Fruit fly (Drosophila melanogaster) whole organism, embryonic: ENCODE results near the gene NdufA3.

Experiments used
- ATbp ChIP-seq: fragments of 200-800 bp; sonication (Bioruptor generic); optimal IDR thresholded peaks from 2 replicates; lab custom pipeline; 2017; ENCODE audit warnings: missing biosample characterization, mild to moderate bottlenecking, missing genetic modification characterization, missing genetic modification reagents
- Atf3 ChIP-seq: fragments of 200-800 bp; sonication (Bioruptor generic); optimal IDR thresholded peaks from 3 replicates; lab custom pipeline; 2016; ENCODE audit warnings: missing biosample characterization, missing genetic modification characterization
- Bgb ChIP-seq: fragments of 200-800 bp; sonication (Bioruptor generic); IDR thresholded peaks from 2 replicates; pipeline ENCODE4 v1.3.6; 2022; ENCODE audit warnings: missing biosample characterization, missing genetic modification characterization; ENCODE audit not compliant: partially characterized antibody
- CG11085 ChIP-seq: fragments of 200-800 bp; sonication (Bioruptor generic); IDR thresholded peaks from 2 replicates; pipeline ENCODE4 v1.3.6; 2022; ENCODE audit warnings: missing biosample characterization, missing genetic modification characterization
- CG12104 ChIP-seq: fragments of 200-800 bp; sonication (Bioruptor generic); optimal IDR thresholded peaks from 3 replicates; lab custom pipeline; 2016; ENCODE audit warnings: missing biosample characterization, missing genetic modification characterization
- CG12942 ChIP-seq: fragments of 200-800 bp; sonication (Bioruptor generic); optimal IDR thresholded peaks from 3 replicates; lab custom pipeline; 2016; ENCODE audit warnings: missing biosample characterization, missing genetic modification characterization
- CG13424 ChIP-seq: fragments of 200-800 bp; sonication (Bioruptor generic); optimal IDR thresholded peaks from 2 replicates; lab custom pipeline; 2019; ENCODE audit warnings: missing biosample characterization, mild to moderate bottlenecking, missing genetic modification characterization, moderate library complexity
- CG14667 ChIP-seq: fragments of 200-800 bp; sonication (Bioruptor generic); IDR thresholded peaks from 2 replicates; pipeline ENCODE4 v1.3.6; 2022; ENCODE audit warnings: missing biosample characterization, missing genetic modification characterization
- CG2116 ChIP-seq: fragments of 200-800 bp; sonication (Bioruptor generic); optimal IDR thresholded peaks from 3 replicates; lab custom pipeline; 2018; ENCODE audit warnings: missing biosample characterization, mild to moderate bottlenecking, missing genetic modification characterization
- CG3838 ChIP-seq: fragments of 200-800 bp; sonication (Bioruptor generic); optimal IDR thresholded peaks from 3 replicates; lab custom pipeline; 2016; ENCODE audit warnings: missing biosample characterization, missing genetic modification characterization
- CG42726 ChIP-seq: fragments of 200-800 bp; sonication (Bioruptor generic); IDR thresholded peaks from 2 replicates; pipeline ENCODE4 v1.3.6; 2022; ENCODE audit warnings: missing biosample characterization, missing genetic modification characterization; ENCODE audit not compliant: partially characterized antibody
- CG4854 ChIP-seq: fragments of 200-800 bp; sonication (Bioruptor generic); optimal IDR thresholded peaks from 2 replicates; lab custom pipeline; 2016; ENCODE audit warnings: missing biosample characterization, missing genetic modification characterization, inconsistent platforms
- CG7963 ChIP-seq: fragments of 200-800 bp; sonication (Bioruptor generic); IDR thresholded peaks from 3 replicates; pipeline ENCODE4 v1.3.6; 2022; ENCODE audit warnings: missing biosample characterization, missing genetic modification characterization; ENCODE audit not compliant: partially characterized antibody
- CG8281 ChIP-seq: fragments of 200-800 bp; sonication (Bioruptor generic); optimal IDR thresholded peaks from 2 replicates; lab custom pipeline; 2018; ENCODE audit warnings: missing biosample characterization, mild to moderate bottlenecking, missing genetic modification characterization, moderate library complexity
- CG8765 ChIP-seq: fragments of 200-800 bp; sonication (Bioruptor generic); IDR thresholded peaks from 2 replicates; pipeline ENCODE4 v1.3.6; 2022; ENCODE audit warnings: missing biosample characterization, missing genetic modification characterization
- CG9437 ChIP-seq: fragments of 200-800 bp; sonication (Bioruptor generic); optimal IDR thresholded peaks from 2 replicates; lab custom pipeline; 2018; ENCODE audit warnings: missing biosample characterization, mild to moderate bottlenecking, missing genetic modification characterization
- CG9609 ChIP-seq: fragments of 200-800 bp; sonication (Bioruptor generic); optimal IDR thresholded peaks from 3 replicates; lab custom pipeline; 2016; ENCODE audit warnings: missing biosample characterization, missing genetic modification characterization
- CG9797 ChIP-seq: fragments of 200-800 bp; sonication (Bioruptor generic); optimal IDR thresholded peaks from 3 replicates; lab custom pipeline; 2018; ENCODE audit warnings: missing biosample characterization, mild to moderate bottlenecking, missing genetic modification characterization
- CG9932 ChIP-seq: fragments of 200-800 bp; sonication (Bioruptor generic); IDR thresholded peaks from 2 replicates; pipeline ENCODE4 v1.3.6; 2022; ENCODE audit warnings: missing biosample characterization, missing genetic modification characterization
- Deaf1 ChIP-seq: fragments of 200-800 bp; optimal IDR thresholded peaks from 3 replicates; lab custom pipeline; 2019; ENCODE audit warnings: missing biosample characterization, mild to moderate bottlenecking, missing genetic modification characterization, moderate library complexity
- Dll ChIP-seq: fragments of 200-800 bp; sonication (Bioruptor generic); IDR thresholded peaks from 4 replicates; pipeline ENCODE4 v1.3.6; 2022; ENCODE audit warnings: missing biosample characterization, missing genetic modification characterization; ENCODE audit not compliant: partially characterized antibody
- Elba2 ChIP-seq: fragments of 200-800 bp; sonication (Bioruptor generic); optimal IDR thresholded peaks from 3 replicates; lab custom pipeline; 2016; ENCODE audit warnings: missing biosample characterization, missing genetic modification characterization
- Ets97D ChIP-seq: fragments of 200-800 bp; sonication (Bioruptor generic); optimal IDR thresholded peaks from 3 replicates; lab custom pipeline; 2016; ENCODE audit warnings: missing biosample characterization, missing genetic modification characterization
- HLH4C ChIP-seq: fragments of 200-800 bp; sonication (Bioruptor generic); IDR thresholded peaks from 3 replicates; pipeline ENCODE4 v1.3.6; 2022; ENCODE audit warnings: missing biosample characterization, missing genetic modification characterization; ENCODE audit not compliant: partially characterized antibody
- Rx ChIP-seq: fragments of 200-800 bp; sonication (Bioruptor generic); IDR thresholded peaks from 2 replicates; pipeline ENCODE4 v1.3.6; 2022; ENCODE audit warnings: missing biosample characterization, missing genetic modification characterization
- Six4 ChIP-seq: fragments of 200-800 bp; sonication (Bioruptor generic); optimal IDR thresholded peaks from 2 replicates; lab custom pipeline; 2016; ENCODE audit warnings: missing biosample characterization, missing genetic modification characterization
- Sox100B ChIP-seq: fragments of 200-800 bp; sonication (Bioruptor generic); optimal IDR thresholded peaks from 3 replicates; lab custom pipeline; 2018; ENCODE audit warnings: missing biosample characterization, mild to moderate bottlenecking, missing genetic modification characterization
- Spps ChIP-seq: fragments of 200-800 bp; sonication (Bioruptor generic); optimal IDR thresholded peaks from 2 replicates; lab custom pipeline; 2018; ENCODE audit warnings: missing biosample characterization, mild to moderate bottlenecking, missing genetic modification characterization
- Stat92E ChIP-seq, 3 experiments: fragments of >200 bp in 2 of 3; fragments of 200-800 bp in 1 of 3; sonication (Bioruptor generic) in 1 of 3; optimal IDR thresholded peaks; 2 replicates each; lab custom pipeline; 2017 to 2019; ENCODE audit warnings: missing biosample characterization in 3 of 3, missing genetic modification characterization in 3 of 3, mild to moderate bottlenecking in 1 of 3, moderate library complexity in 1 of 3
- Taf1 ChIP-seq: fragments of 200-800 bp; sonication (Bioruptor generic); IDR thresholded peaks from 2 replicates; pipeline ENCODE4 v1.3.6; 2022; ENCODE audit warnings: missing biosample characterization, missing genetic modification characterization
- Tbp ChIP-seq: fragments of >200 bp; optimal IDR thresholded peaks from 2 replicates; lab custom pipeline; 2018; ENCODE audit warnings: missing biosample characterization, missing genetic modification characterization
- YL-1 ChIP-seq: fragments of 200-800 bp; sonication (Bioruptor generic); optimal IDR thresholded peaks from 3 replicates; lab custom pipeline; 2017; ENCODE audit warnings: missing biosample characterization, mild to moderate bottlenecking, missing genetic modification characterization
- bbx ChIP-seq: fragments of 200-800 bp; sonication (Bioruptor generic); IDR thresholded peaks from 2 replicates; pipeline ENCODE4 v1.3.6; 2022; ENCODE audit warnings: missing biosample characterization, missing genetic modification characterization; ENCODE audit not compliant: partially characterized antibody
- bigmax ChIP-seq: fragments of 200-800 bp; sonication (Bioruptor generic); optimal IDR thresholded peaks from 2 replicates; lab custom pipeline; 2018; ENCODE audit warnings: missing biosample characterization, mild to moderate bottlenecking, missing genetic modification characterization
- cg ChIP-seq: fragments of 200-800 bp; sonication (Bioruptor generic); optimal IDR thresholded peaks from 3 replicates; lab custom pipeline; 2019; ENCODE audit warnings: missing biosample characterization, mild to moderate bottlenecking, missing genetic modification characterization, moderate library complexity
- chm ChIP-seq: fragments of 200-800 bp; sonication (Bioruptor generic); IDR thresholded peaks from 2 replicates; pipeline ENCODE4 v1.3.6; 2022; ENCODE audit warnings: missing biosample characterization, missing genetic modification characterization
- crp ChIP-seq, 2 experiments: fragments of 200-800 bp; sonication (Bioruptor generic); optimal IDR thresholded peaks; 2 replicates in 1 of 2; 3 replicates in 1 of 2; lab custom pipeline; 2017; ENCODE audit warnings: missing biosample characterization in 2 of 2, missing genetic modification characterization in 2 of 2, mild to moderate bottlenecking in 1 of 2, moderate library complexity in 1 of 2
- eyg ChIP-seq: fragments of 200-800 bp; sonication (Bioruptor generic); optimal IDR thresholded peaks from 3 replicates; lab custom pipeline; 2016; ENCODE audit warnings: missing biosample characterization, missing genetic modification characterization
- grau ChIP-seq: fragments of 200-800 bp; optimal IDR thresholded peaks from 3 replicates; lab custom pipeline; 2019; ENCODE audit warnings: missing biosample characterization, mild to moderate bottlenecking, missing genetic modification characterization, moderate library complexity
- grn ChIP-seq: fragments of 200-800 bp; sonication (Bioruptor generic); optimal IDR thresholded peaks from 3 replicates; lab custom pipeline; 2017; ENCODE audit warnings: missing biosample characterization, missing genetic modification characterization
- kah ChIP-seq: fragments of 200-800 bp; sonication (Bioruptor generic); optimal IDR thresholded peaks from 2 replicates; lab custom pipeline; 2018; ENCODE audit warnings: missing biosample characterization, mild to moderate bottlenecking, missing genetic modification characterization
- kni ChIP-seq: fragments of 200-800 bp; sonication (Bioruptor generic); optimal IDR thresholded peaks from 3 replicates; lab custom pipeline; 2017; ENCODE audit warnings: mild to moderate bottlenecking, missing biosample characterization, missing genetic modification reagents, missing genetic modification characterization
- nmo ChIP-seq: fragments of 200-800 bp; sonication (Bioruptor generic); optimal IDR thresholded peaks from 2 replicates; lab custom pipeline; 2018; ENCODE audit warnings: missing biosample characterization, mild to moderate bottlenecking, missing genetic modification characterization, moderate library complexity
- ranshi ChIP-seq: fragments of 200-800 bp; sonication (Bioruptor generic); IDR thresholded peaks from 2 replicates; pipeline ENCODE4 v1.3.6; 2022; ENCODE audit warnings: missing biosample characterization, missing genetic modification characterization
- run ChIP-seq: fragments of 200-800 bp; sonication (Bioruptor generic); optimal IDR thresholded peaks from 3 replicates; lab custom pipeline; 2018; ENCODE audit warnings: missing biosample characterization, mild to moderate bottlenecking, missing genetic modification characterization
- sd ChIP-seq: fragments of 200-800 bp; sonication (Bioruptor generic); optimal IDR thresholded peaks from 3 replicates; lab custom pipeline; 2018; ENCODE audit warnings: missing biosample characterization, mild to moderate bottlenecking, missing genetic modification characterization, moderate library complexity
- tin ChIP-seq: fragments of 200-800 bp; sonication (Bioruptor generic); optimal IDR thresholded peaks from 3 replicates; lab custom pipeline; 2016; ENCODE audit warnings: missing biosample characterization, missing genetic modification characterization
- tll ChIP-seq, 2 experiments: fragments of 200-800 bp in 1 of 2; fragments of >200 bp in 1 of 2; sonication (Bioruptor generic) in 1 of 2; optimal IDR thresholded peaks; 2 replicates each; lab custom pipeline; 2017 to 2019; ENCODE audit warnings: missing biosample characterization in 2 of 2, missing genetic modification characterization in 2 of 2, mild to moderate bottlenecking in 1 of 2, moderate library complexity in 1 of 2
- tup ChIP-seq: fragments of 200-800 bp; sonication (Bioruptor generic); optimal IDR thresholded peaks from 2 replicates; lab custom pipeline; 2016; ENCODE audit warnings: missing biosample characterization, mild to moderate bottlenecking, missing genetic modification characterization, moderate library complexity
- unc-4 ChIP-seq: fragments of 200-800 bp; sonication (Bioruptor generic); IDR thresholded peaks from 2 replicates; pipeline ENCODE4 v1.3.6; 2022; ENCODE audit warnings: missing biosample characterization, missing genetic modification characterization; ENCODE audit not compliant: partially characterized antibody

Gene NdufA3

DNA sequence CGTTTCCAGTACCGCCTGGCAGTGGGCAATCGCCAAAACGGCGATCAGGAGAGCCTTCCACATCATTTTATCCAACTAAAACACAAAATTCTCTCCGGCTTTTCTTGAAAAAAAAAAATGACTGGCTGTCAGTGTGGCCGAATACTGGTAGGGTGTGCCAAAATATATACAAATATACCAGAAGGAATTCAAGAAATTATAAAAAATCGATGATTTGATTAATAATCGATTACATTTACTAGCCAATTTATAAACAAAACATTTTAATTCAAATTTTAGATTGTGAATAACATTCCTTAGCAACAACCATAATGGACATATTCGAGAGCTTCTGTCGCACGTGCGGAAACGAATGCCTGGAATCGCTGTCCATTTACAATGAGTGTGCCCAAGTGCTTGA is 1.5 kb downstream of the NdufA3 start, which contains the start of the genes Ost48 and Dlip1 (continued):
- TF ChIP-seq CG11085 (no peak), Six4 (GFP tag; lab: Kevin White, UChicago) (no peak), Rx (GFP tag; lab: Robert Waterston, UW) (no peak), CG9437 (no peak), tup (GFP tag; lab: Kevin White, UChicago) (no peak), kah (GFP tag; lab: Kevin White, UChicago) (no peak), grn (GFP tag; lab: Kevin White, UChicago) (no peak), CG9797 (GFP tag; lab: Kevin White, UChicago) (peak; percentile 67), kni (GFP tag; lab: Kevin White, UChicago) (no peak), sd (tag; lab: Kevin White, UChicago) (peak; percentile 34), CG13424 (tag; lab: Kevin White, UChicago) (no peak), Bgb (GFP tag; lab: Robert Waterston, UW) (0 out of 2 replicates have a peak, but pooled peaks have one; percentile 15), Elba2 (no peak), Stat92E (GFP tag; optimal IDR thresholded peaks at IDR 0.05; lab: Kevin White, UChicago) (no peak), tin (GFP tag; lab: Kevin White, UChicago) (no peak), Sox100B (no peak), Spps (tag; lab: Kevin White, UChicago) (no peak), CG14667 (GFP tag; lab: Robert Waterston, UW) (no peak), CG8765 (GFP tag; lab: Robert Waterston, UW) (no peak), CG12104 (GFP tag; lab: Kevin White, UChicago) (no peak), bigmax (GFP tag; lab: Kevin White, UChicago) (peak; percentile 71), run (no peak), CG4854 (no peak), HLH4C (peak; percentile 39; the same call in 1 of the 3 replicates), ATbp (GFP tag; lab: Kevin White, UChicago) (no peak), Atf3 (GFP tag; lab: Kevin White, UChicago) (no peak), CG3838 (no peak), CG9609 (GFP tag; lab: Kevin White, UChicago) (no peak), CG9932 (GFP tag; lab: Robert Waterston, UW) (no peak), nmo (GFP tag; lab: Kevin White, UChicago) (no peak), bbx (GFP tag; lab: Robert Waterston, UW) (0 out of 2 replicates have a peak, but pooled peaks have one; percentile 25), CG7963 (GFP tag; lab: Robert Waterston, UW) (no peak), eyg (GFP tag; lab: Kevin White, UChicago) (no peak), Taf1 (GFP tag; lab: Robert Waterston, UW) (no peak), unc-4 (GFP tag; lab: Robert Waterston, UW) (peak; percentile 52; the same call in 1 of the 2 replicates), ranshi (GFP tag; lab: Robert Waterston, UW) (no peak), CG12942 (GFP tag; lab: Kevin White, UChicago) (no peak), grau (no peak), CG42726 (GFP tag; lab: Robert Waterston, UW) (no peak), Tbp (GFP tag; lab: Kevin White, UChicago) (no peak), CG2116 (peak; percentile 40), YL-1 (GFP tag; lab: Kevin White, UChicago) (peak; percentile 37), CG8281 (tag; lab: Kevin White, UChicago) (no peak), Dll (GFP tag; lab: Robert Waterston, UW) (peak; percentile 58; the same call in 2 of the 4 replicates), chm (GFP tag; lab: Robert Waterston, UW) (no peak), tll (GFP tag; optimal IDR thresholded peaks at IDR 0.05; lab: Kevin White, UChicago) (no peak), Deaf1 (tag; lab: Kevin White, UChicago) (no peak), Ets97D (GFP tag; lab: Kevin White, UChicago) (no peak), cg (GFP tag; lab: Kevin White, UChicago) (no peak), crp (GFP tag; optimal IDR thresholded peaks at IDR 0.05; lab: Kevin White, UChicago) (peak in 1 of 2 experiments; percentile 18)
